Fruit fly (Drosophila melanogaster): ENCODE data around the gene del.

The del gene

DNA sequence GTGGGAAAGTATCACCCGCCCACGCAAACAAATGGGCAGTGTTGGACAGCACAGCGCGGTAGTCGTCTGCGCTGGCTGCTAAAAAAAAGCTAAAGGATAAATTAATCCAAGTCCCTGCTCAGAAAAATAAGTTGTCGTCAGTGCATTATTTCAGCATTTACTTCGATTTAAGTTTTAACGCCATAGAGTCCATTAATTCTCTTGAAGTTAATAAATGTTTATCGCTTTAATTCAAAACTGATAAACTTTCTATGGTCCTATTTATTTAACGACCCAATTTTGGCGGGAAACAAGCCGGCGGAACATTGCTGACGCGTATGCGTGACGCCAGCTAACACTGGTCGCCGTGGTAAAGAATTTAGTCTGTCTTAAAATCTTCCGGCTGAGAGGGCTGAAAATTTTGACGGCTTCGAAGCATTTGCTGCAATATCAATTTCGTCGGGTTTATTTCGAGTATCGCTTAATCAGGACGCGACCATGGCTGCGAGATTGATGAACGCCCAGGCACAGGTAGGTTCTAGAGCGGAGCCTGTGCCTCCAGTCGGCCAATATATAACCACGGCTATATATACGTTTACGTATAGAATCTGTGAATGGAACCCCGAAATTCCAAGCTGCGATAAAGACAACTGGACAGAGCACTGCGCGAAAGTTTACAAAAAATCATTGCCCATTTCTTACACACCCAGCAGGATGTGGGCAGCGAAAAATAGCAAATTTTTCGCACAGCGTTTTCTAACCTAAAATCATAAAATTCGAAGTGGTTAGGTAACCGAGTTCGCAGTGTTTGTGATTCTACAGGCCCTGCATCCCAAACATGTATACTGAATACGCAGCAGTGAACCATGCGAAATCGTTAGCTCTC is 20.2 kb upstream of the del start, which contains the start of the genes mAcon1, CG43345 and CG43346:
Gene mAcon1, plus strand, starts transcription at position 276 of the 865 bp plus-strand sequence.
Gene CG43345, minus strand, starts transcription at position 287 of the 865 bp plus-strand sequence.
Gene CG43346, minus strand, starts transcription at position 287 of the 865 bp plus-strand sequence.
- TF ChIP-seq CG8478 (optimal IDR thresholded peaks at IDR 0.05) (no peak), psq (optimal IDR thresholded peaks at IDR 0.05) (no peak), usp (GFP tag; optimal IDR thresholded peaks at IDR 0.05) (no peak), pan (optimal IDR thresholded peaks at IDR 0.05) (peak; percentile 53), Dll (optimal IDR thresholded peaks at IDR 0.05) (no peak), EcR (GFP tag; optimal IDR thresholded peaks at IDR 0.05) (no peak)

DNA sequence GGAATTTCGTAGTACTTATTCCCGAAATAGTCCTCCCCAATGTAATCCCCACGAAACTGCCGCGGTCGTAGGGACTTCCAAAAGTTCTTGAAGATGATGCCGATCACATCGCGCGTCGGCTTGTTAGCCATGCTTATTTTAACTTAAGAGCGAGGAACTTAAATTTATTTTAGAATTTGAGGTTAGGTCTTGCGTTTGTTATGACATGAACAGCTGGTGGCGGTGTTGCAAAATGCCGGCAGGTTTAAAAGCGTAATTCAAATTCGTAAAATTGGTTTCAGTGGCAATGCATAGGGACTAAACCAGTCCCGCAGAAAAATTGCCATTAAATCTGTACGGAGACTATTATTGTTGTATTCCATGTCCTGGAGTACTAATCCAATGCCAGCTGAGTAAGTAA is 18.1 kb upstream of the del start:
- TF ChIP-seq CG8478 (optimal IDR thresholded peaks at IDR 0.05) = no peak
- no peak for TF ChIP-seq Dll (optimal IDR thresholded peaks at IDR 0.05)
- no peak for TF ChIP-seq usp (GFP tag; optimal IDR thresholded peaks at IDR 0.05)
- no peak for TF ChIP-seq psq (optimal IDR thresholded peaks at IDR 0.05)
- TF ChIP-seq pan (optimal IDR thresholded peaks at IDR 0.05) = no peak
- TF ChIP-seq EcR (GFP tag; optimal IDR thresholded peaks at IDR 0.05) = no peak

DNA sequence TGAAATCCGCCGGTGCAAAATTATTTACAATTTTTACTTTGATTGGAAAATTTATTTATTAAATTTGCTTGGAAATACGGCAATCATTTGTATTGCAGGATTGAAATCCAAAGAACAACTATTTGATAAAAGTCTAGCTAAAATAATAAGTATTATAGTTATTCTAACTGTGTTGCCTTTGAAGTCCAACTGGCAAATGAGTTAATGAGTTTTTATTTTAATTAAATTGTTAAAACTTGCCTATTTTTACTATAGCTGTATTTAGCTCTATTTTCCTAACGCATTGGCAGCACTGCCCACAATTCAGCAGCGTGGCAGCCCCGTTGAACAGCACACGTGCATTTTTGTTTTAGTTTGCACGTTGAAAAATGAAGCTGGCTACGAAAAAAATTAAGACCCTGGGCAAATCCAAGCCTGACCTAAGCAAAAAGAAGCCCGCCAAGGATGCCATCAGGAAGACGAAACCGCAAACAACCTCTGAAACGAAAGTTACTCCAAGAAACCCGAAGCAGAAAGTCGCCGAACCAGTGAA is 15.0 kb upstream of the del start, which contains the start of gene Noc2:
Gene Noc2, plus strand, starts transcription at position 331 of the 532 bp plus-strand sequence.
- TF ChIP-seq usp (GFP tag; optimal IDR thresholded peaks at IDR 0.05) (no peak), pan (optimal IDR thresholded peaks at IDR 0.05) (no peak), psq (optimal IDR thresholded peaks at IDR 0.05) (no peak), CG8478 (optimal IDR thresholded peaks at IDR 0.05) (no peak), EcR (GFP tag; optimal IDR thresholded peaks at IDR 0.05) (no peak), Dll (optimal IDR thresholded peaks at IDR 0.05) (no peak)

DNA sequence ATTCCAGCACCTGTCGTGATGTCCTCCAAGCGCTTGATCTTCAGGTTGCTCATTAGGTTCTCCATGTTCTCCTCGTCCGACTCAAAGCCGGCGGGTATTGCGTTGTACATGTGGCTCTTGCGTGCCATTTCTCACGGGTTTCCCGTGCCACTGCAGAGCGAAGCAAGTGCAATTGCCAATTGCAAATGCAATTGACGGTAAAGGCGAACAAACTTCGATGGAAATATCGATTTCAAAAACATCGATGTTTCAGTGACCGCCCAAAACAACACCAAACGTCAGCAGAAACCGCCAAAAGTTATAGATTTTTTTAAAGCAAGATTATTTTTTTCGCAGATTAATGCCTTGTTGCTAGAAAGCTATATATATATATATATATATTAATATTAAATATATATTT is 14.5 kb upstream of the del start, which contains the start of gene Nbr:
Gene Nbr, minus strand, starts transcription at position 209 of the 400 bp plus-strand sequence.
- TF ChIP-seq psq (optimal IDR thresholded peaks at IDR 0.05) = no peak
- no peak for TF ChIP-seq pan (optimal IDR thresholded peaks at IDR 0.05)
- no peak for TF ChIP-seq EcR (GFP tag; optimal IDR thresholded peaks at IDR 0.05)
- no peak for TF ChIP-seq CG8478 (optimal IDR thresholded peaks at IDR 0.05)
- no peak for TF ChIP-seq usp (GFP tag; optimal IDR thresholded peaks at IDR 0.05)
- no peak for TF ChIP-seq Dll (optimal IDR thresholded peaks at IDR 0.05)

DNA sequence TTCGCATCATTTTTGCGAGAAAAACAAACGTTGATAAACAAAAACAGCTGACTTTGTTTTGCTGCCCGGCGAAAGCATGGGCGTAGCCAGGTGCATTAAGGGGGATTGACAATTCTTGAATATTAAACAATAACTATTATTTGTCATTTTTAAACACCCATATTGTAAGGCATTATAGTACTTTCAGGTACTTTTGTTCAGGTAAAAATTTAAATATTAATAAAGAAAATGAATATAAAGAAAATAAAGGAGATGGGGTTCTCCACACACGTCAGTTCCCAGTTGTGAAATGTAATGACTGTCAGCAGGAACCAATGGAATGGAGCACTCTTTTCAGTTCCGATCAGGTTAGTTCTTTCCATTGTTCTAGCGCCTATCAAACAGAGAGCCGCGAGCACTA is 10.2 kb upstream of the del start, which contains the start of the genes Coq3 and Pld3:
Gene Coq3, minus strand, starts transcription at position 58 of the 400 bp plus-strand sequence.
Gene Pld3, plus strand, starts transcription at position 294 of the 400 bp plus-strand sequence.
- TF ChIP-seq usp (GFP tag; optimal IDR thresholded peaks at IDR 0.05) (no peak), psq (optimal IDR thresholded peaks at IDR 0.05) (no peak), CG8478 (optimal IDR thresholded peaks at IDR 0.05) (no peak), EcR (GFP tag; optimal IDR thresholded peaks at IDR 0.05) (no peak), pan (optimal IDR thresholded peaks at IDR 0.05) (no peak)

DNA sequence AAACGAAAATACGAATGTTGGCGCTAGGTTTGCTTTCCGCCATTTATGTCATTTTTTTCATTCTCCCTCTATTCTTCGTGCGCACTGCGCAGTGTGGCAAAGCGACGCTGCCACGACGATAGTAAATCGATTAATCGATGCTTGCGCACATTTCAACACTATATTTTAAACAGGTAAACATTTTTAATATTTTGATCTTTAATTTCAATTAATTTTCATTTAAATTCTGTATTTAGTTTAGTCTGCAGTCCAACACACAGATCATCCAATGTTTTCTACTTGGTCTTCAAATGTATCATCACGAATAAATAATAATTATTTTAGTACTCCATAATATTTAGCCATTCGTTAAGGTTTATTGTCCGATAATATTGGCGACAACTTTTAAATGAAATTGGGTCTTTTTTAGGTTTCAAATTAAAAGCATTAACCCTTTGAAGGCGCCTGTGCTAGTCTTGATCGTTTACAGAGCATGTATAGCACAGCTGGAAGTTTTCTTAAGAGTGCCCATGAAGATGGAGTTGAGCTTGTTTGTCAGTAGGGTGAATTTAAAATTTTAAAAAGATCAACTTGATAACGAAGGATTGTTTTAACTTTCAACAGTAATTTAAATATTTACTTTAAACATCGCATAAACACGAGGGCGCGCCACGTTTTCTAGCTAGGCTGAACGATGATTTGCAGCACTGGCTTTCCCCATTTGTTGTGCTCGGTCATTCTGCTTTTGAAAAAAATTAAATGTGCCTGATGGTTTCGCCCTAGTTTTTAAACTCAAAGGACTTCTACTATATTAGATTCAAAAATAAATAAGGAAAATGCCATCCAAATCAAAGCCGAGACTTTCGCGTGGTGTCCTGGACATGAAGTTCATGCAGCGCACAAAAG is 8.1 kb upstream of the del start, which contains the start of the genes Mpp6 and E2f2:
Gene Mpp6, plus strand, starts transcription at position 133 of the 885 bp plus-strand sequence.
Gene E2f2, minus strand, starts transcription at position 594 of the 885 bp plus-strand sequence.
- TF ChIP-seq pan (optimal IDR thresholded peaks at IDR 0.05) = no peak
- TF ChIP-seq psq (optimal IDR thresholded peaks at IDR 0.05) = peak; percentile 40

DNA sequence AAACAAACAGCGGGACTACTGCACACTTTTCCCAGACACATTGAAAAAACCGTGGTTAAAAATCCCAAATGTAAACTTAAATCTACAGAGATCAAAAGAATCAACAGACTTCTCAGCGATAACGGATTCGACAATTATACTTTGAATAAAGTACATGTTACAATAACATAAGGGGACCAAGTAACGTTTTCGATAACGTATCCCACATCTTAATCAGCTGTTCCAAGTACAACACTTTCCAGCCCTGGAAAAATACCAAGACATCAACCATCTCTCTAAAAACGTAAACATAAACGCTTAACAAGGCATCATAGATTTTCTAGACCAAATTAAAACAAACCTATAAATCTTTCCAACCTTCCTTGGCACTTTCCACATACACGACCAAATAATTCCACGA is 5.5 kb upstream of the del start:
- TF ChIP-seq Dll (optimal IDR thresholded peaks at IDR 0.05) (no peak), psq (optimal IDR thresholded peaks at IDR 0.05) (no peak), EcR (GFP tag; optimal IDR thresholded peaks at IDR 0.05) (no peak), pan (optimal IDR thresholded peaks at IDR 0.05) (no peak), CG8478 (optimal IDR thresholded peaks at IDR 0.05) (no peak), usp (GFP tag; optimal IDR thresholded peaks at IDR 0.05) (no peak)

DNA sequence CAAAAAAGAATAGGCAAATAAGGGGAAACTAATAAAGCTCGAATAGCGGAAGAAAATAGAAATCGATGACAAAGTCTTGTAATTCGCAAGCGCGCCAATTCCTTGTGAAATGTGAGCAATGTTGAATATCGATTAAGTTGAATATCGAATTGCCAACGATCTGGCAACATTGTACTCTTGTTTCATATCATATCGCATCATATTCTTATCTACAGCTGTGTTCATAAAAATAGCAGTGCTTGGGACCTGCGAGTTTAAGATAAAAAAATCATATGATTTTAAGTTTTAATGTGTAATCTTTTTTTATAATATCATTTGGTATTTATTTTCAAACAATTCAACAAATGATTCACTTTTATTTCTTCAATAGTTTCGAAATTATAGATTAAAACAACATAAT is 707 bp upstream of the del start:
- TF ChIP-seq usp (GFP tag; optimal IDR thresholded peaks at IDR 0.05) (no peak), psq (optimal IDR thresholded peaks at IDR 0.05) (no peak), EcR (GFP tag; optimal IDR thresholded peaks at IDR 0.05) (no peak), CG8478 (optimal IDR thresholded peaks at IDR 0.05) (no peak), pan (optimal IDR thresholded peaks at IDR 0.05) (no peak), Dll (optimal IDR thresholded peaks at IDR 0.05) (no peak)

DNA sequence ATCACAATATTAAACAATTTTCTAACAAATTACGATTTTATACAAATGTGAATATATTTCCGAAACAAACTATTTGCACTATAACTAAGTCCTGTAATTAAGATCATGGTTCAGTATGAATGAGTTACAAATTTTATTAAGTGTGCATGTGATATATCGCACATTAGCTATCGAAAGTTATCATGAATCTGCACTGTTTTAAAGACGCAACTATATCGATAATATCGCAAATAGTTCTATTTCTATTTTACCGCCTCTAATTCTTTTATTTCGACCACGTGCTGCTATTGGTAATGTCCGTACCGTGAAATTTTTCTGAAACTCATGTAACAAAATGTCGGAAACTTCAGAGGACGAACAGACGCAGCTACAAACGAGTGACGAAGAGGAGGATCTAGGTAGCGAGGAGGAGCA is 5.4 kb downstream of the del start, which contains the start of gene pths:
Gene pths, plus strand, starts transcription at position 258 of the 414 bp plus-strand sequence.
- TF ChIP-seq Dll (optimal IDR thresholded peaks at IDR 0.05) (no peak), psq (optimal IDR thresholded peaks at IDR 0.05) (no peak), usp (GFP tag; optimal IDR thresholded peaks at IDR 0.05) (no peak)

DNA sequence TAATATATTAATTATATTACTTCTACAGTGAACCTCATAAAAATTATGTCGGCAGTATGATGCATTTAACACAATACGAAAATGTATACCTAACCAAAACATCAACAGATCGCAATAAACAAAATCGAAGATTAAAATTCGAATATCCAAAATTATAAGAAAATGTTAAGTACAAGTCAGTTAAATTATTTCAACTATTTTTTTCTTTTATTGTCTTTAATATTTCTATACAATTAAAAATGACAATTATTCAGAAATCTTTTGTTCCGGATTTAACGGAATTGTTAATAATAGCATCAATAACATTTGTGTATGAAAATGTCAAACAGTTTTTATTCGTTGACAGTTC is 5.9 kb downstream of the del start:
- no peak for TF ChIP-seq psq (optimal IDR thresholded peaks at IDR 0.05)
- no peak for TF ChIP-seq EcR (GFP tag; optimal IDR thresholded peaks at IDR 0.05)
- TF ChIP-seq pan (optimal IDR thresholded peaks at IDR 0.05) = no peak
- TF ChIP-seq CG8478 (optimal IDR thresholded peaks at IDR 0.05) = no peak
- no peak for TF ChIP-seq usp (GFP tag; optimal IDR thresholded peaks at IDR 0.05)
- TF ChIP-seq Dll (optimal IDR thresholded peaks at IDR 0.05) = no peak
